Fruit fly (Drosophila melanogaster) whole organism, embryonic: ENCODE data around the gene CG46307.

Experiments
- ATbp ChIP-seq: fragments of 200-800 bp; sonication (Bioruptor generic); optimal IDR thresholded peaks from 2 replicates; lab custom pipeline; 2017; ENCODE audit warnings: missing biosample characterization, mild to moderate bottlenecking, missing genetic modification characterization, missing genetic modification reagents
- Awh ChIP-seq: fragments of 200-800 bp; sonication (Bioruptor generic); IDR thresholded peaks from 2 replicates; pipeline ENCODE4, ENCODE4 v1.3.6; 2022; ENCODE audit warnings: missing biosample characterization, missing genetic modification characterization
- C15 ChIP-seq: fragments of 200-800 bp; sonication (Bioruptor generic); IDR thresholded peaks from 3 replicates; pipeline ENCODE4 v1.3.6; 2022; ENCODE audit warnings: missing biosample characterization, missing genetic modification characterization
- CG10366 ChIP-seq: fragments of 200-800 bp; sonication (Bioruptor generic); IDR thresholded peaks from 2 replicates; pipeline ENCODE4 v1.3.6; 2022; ENCODE audit warnings: missing biosample characterization, missing genetic modification characterization
- CG12219 ChIP-seq: fragments of 200-800 bp; sonication (Bioruptor generic); optimal IDR thresholded peaks from 3 replicates; lab custom pipeline; 2018; ENCODE audit warnings: missing biosample characterization, mild to moderate bottlenecking, missing genetic modification characterization
- CG13775 ChIP-seq: fragments of 200-800 bp; sonication (Bioruptor generic); optimal IDR thresholded peaks from 3 replicates; lab custom pipeline; 2017; ENCODE audit warnings: missing biosample characterization, mild to moderate bottlenecking, missing genetic modification characterization
- CG14667 ChIP-seq: fragments of 200-800 bp; sonication (Bioruptor generic); IDR thresholded peaks from 2 replicates; pipeline ENCODE4 v1.3.6; 2022; ENCODE audit warnings: missing biosample characterization, missing genetic modification characterization
- CG15011 ChIP-seq: fragments of 200-800 bp; sonication (Bioruptor generic); optimal IDR thresholded peaks from 3 replicates; lab custom pipeline; 2018; ENCODE audit warnings: missing biosample characterization, mild to moderate bottlenecking, missing genetic modification characterization
- CG15479 ChIP-seq: fragments of 200-800 bp; sonication (Bioruptor generic); optimal IDR thresholded peaks from 3 replicates; lab custom pipeline; 2019; ENCODE audit warnings: missing biosample characterization, mild to moderate bottlenecking, missing genetic modification characterization, moderate library complexity
- CG17802 ChIP-seq: fragments of 200-800 bp; sonication (Bioruptor generic); optimal IDR thresholded peaks from 2 replicates; lab custom pipeline; 2018; ENCODE audit warnings: missing biosample characterization, mild to moderate bottlenecking, missing genetic modification characterization, moderate library complexity
- CG18262 ChIP-seq: fragments of 200-800 bp; optimal IDR thresholded peaks from 3 replicates; lab custom pipeline; 2019; ENCODE audit warnings: missing biosample characterization, mild to moderate bottlenecking, missing genetic modification characterization, moderate library complexity
- CG18476 ChIP-seq: fragments of 200-800 bp; sonication (Bioruptor generic); optimal IDR thresholded peaks from 2 replicates; lab custom pipeline; 2016; ENCODE audit warnings: missing biosample characterization, mild to moderate bottlenecking, missing genetic modification characterization
- CG31365 ChIP-seq: fragments of 200-800 bp; sonication (Bioruptor generic); optimal IDR thresholded peaks from 2 replicates; lab custom pipeline; 2018; ENCODE audit warnings: missing biosample characterization, mild to moderate bottlenecking, missing genetic modification characterization
- CG3163 ChIP-seq: fragments of 200-800 bp; sonication (Bioruptor generic); optimal IDR thresholded peaks from 3 replicates; lab custom pipeline; 2016; ENCODE audit warnings: missing biosample characterization, missing genetic modification characterization
- CG3726 ChIP-seq: fragments of 200-800 bp; sonication (Bioruptor generic); IDR thresholded peaks from 3 replicates; pipeline ENCODE4, ENCODE4 v1.3.6; 2022; ENCODE audit warnings: missing biosample characterization, missing genetic modification characterization
- CG3847 ChIP-seq: fragments of 200-800 bp; sonication (Bioruptor generic); IDR thresholded peaks from 2 replicates; pipeline ENCODE4 v1.3.6; 2022; ENCODE audit warnings: missing biosample characterization, missing genetic modification characterization
- CG5245 ChIP-seq: fragments of 200-800 bp; sonication (Bioruptor generic); optimal IDR thresholded peaks from 3 replicates; lab custom pipeline; 2016; ENCODE audit warnings: missing biosample characterization, missing genetic modification characterization
- CG5953 ChIP-seq: fragments of 200-800 bp; sonication (Bioruptor generic); IDR thresholded peaks from 2 replicates; pipeline ENCODE4 v1.3.6; 2022; ENCODE audit warnings: missing biosample characterization, missing genetic modification characterization
- CG6689 ChIP-seq: fragments of 200-800 bp; sonication (Bioruptor generic); IDR thresholded peaks from 2 replicates; pipeline ENCODE4 v1.3.6; 2022; ENCODE audit warnings: missing biosample characterization, missing genetic modification characterization
- CG9932 ChIP-seq: fragments of 200-800 bp; sonication (Bioruptor generic); IDR thresholded peaks from 2 replicates; pipeline ENCODE4 v1.3.6; 2022; ENCODE audit warnings: missing biosample characterization, missing genetic modification characterization
- CkIIα-i1 ChIP-seq: fragments of 200-800 bp; sonication (Bioruptor generic); IDR thresholded peaks from 2 replicates; pipeline ENCODE4 v1.3.6; 2022; ENCODE audit warnings: missing biosample characterization, missing genetic modification characterization
- Dip2 ChIP-seq: fragments of 200-800 bp; sonication (Bioruptor generic); IDR thresholded peaks from 2 replicates; pipeline ENCODE4 v1.3.6; 2022; ENCODE audit warnings: missing biosample characterization, missing genetic modification characterization
- Dp ChIP-seq: fragments of 200-800 bp; sonication (Bioruptor generic); optimal IDR thresholded peaks from 2 replicates; lab custom pipeline; 2018; ENCODE audit warnings: missing biosample characterization, mild to moderate bottlenecking, missing genetic modification characterization, moderate library complexity
- Eip74EF ChIP-seq, 2 experiments: fragments of 200-800 bp in 1 of 2; fragments of >200 bp in 1 of 2; sonication (Bioruptor generic) in 1 of 2; optimal IDR thresholded peaks; 2 replicates each; lab custom pipeline; 2017 to 2019; ENCODE audit warnings: missing biosample characterization in 2 of 2, missing genetic modification characterization in 2 of 2, mild to moderate bottlenecking in 1 of 2, moderate library complexity in 1 of 2
- Elba2 ChIP-seq: fragments of 200-800 bp; sonication (Bioruptor generic); optimal IDR thresholded peaks from 3 replicates; lab custom pipeline; 2016; ENCODE audit warnings: missing biosample characterization, missing genetic modification characterization
- Ets65A ChIP-seq: fragments of 200-800 bp; sonication (Bioruptor generic); peaks from one replicate; lab custom pipeline; 2016; ENCODE audit warnings: missing biosample characterization, missing genetic modification characterization
- Fer2 ChIP-seq: fragments of 200-800 bp; sonication (Bioruptor generic); optimal IDR thresholded peaks from 2 replicates; lab custom pipeline; 2018; ENCODE audit warnings: missing biosample characterization, mild to moderate bottlenecking, missing genetic modification characterization, moderate library complexity
- Hand ChIP-seq: fragments of 200-800 bp; sonication (Bioruptor generic); optimal IDR thresholded peaks from 2 replicates; lab custom pipeline; 2017; ENCODE audit warnings: mild to moderate bottlenecking, missing biosample characterization, missing genetic modification reagents, missing genetic modification characterization
- HmgZ ChIP-seq: fragments of 200-800 bp; sonication (Bioruptor generic); optimal IDR thresholded peaks from 2 replicates; lab custom pipeline; 2018; ENCODE audit warnings: missing biosample characterization, mild to moderate bottlenecking, missing genetic modification characterization
- Lpt ChIP-seq: fragments of >200 bp; optimal IDR thresholded peaks from 2 replicates; lab custom pipeline; 2018; ENCODE audit warnings: missing biosample characterization, missing genetic modification characterization
- MESR4 ChIP-seq: fragments of 200-800 bp; sonication (Bioruptor generic); optimal IDR thresholded peaks from 2 replicates; lab custom pipeline; 2018; ENCODE audit warnings: missing biosample characterization, mild to moderate bottlenecking, missing genetic modification characterization, moderate library complexity
- Med ChIP-seq: fragments of 200-800 bp; sonication (Bioruptor generic); peaks from one replicate; lab custom pipeline; 2016; ENCODE audit warnings: missing biosample characterization, missing genetic modification characterization, mild to moderate bottlenecking, inconsistent platforms, moderate library complexity
- Mes4 ChIP-seq: fragments of 200-800 bp; sonication (Bioruptor generic); optimal IDR thresholded peaks from 2 replicates; lab custom pipeline; 2016; ENCODE audit warnings: missing biosample characterization, missing genetic modification characterization
- Myb ChIP-seq: fragments of 200-800 bp; sonication (Bioruptor generic); optimal IDR thresholded peaks from 2 replicates; lab custom pipeline; 2016; ENCODE audit warnings: missing biosample characterization, missing genetic modification characterization
- NK7.1 ChIP-seq: fragments of 200-800 bp; sonication (Bioruptor generic); optimal IDR thresholded peaks from 3 replicates; lab custom pipeline; 2016; ENCODE audit warnings: missing biosample characterization, missing genetic modification characterization
- Side ChIP-seq: fragments of 200-800 bp; sonication (Bioruptor generic); optimal IDR thresholded peaks from 2 replicates; lab custom pipeline; 2016; ENCODE audit warnings: missing biosample characterization, missing genetic modification characterization
- Taf1 ChIP-seq: fragments of 200-800 bp; sonication (Bioruptor generic); IDR thresholded peaks from 2 replicates; pipeline ENCODE4 v1.3.6; 2022; ENCODE audit warnings: missing biosample characterization, missing genetic modification characterization
- Vsx1 ChIP-seq: fragments of 200-800 bp; sonication (Bioruptor generic); optimal IDR thresholded peaks from 2 replicates; lab custom pipeline; 2017; ENCODE audit warnings: missing biosample characterization, mild to moderate bottlenecking, missing genetic modification characterization, missing genetic modification reagents
- abd-A ChIP-seq: fragments of 200-800 bp; sonication (Bioruptor generic); optimal IDR thresholded peaks from 3 replicates; lab custom pipeline; 2019; ENCODE audit warnings: missing biosample characterization, mild to moderate bottlenecking, missing genetic modification characterization, moderate library complexity
- crol ChIP-seq: fragments of 200-800 bp; sonication (Bioruptor generic); IDR thresholded peaks from 2 replicates; pipeline ENCODE4 v1.3.6; 2022; ENCODE audit warnings: missing biosample characterization, missing genetic modification characterization
- danr ChIP-seq: fragments of 200-800 bp; sonication (Bioruptor generic); IDR thresholded peaks from 2 replicates; pipeline ENCODE4 v1.3.6; 2022; ENCODE audit warnings: missing biosample characterization, missing genetic modification characterization
- fd64A ChIP-seq: fragments of 200-800 bp; sonication (Bioruptor generic); optimal IDR thresholded peaks from 3 replicates; lab custom pipeline; 2018; ENCODE audit warnings: missing biosample characterization, mild to moderate bottlenecking, missing genetic modification characterization
- gem ChIP-seq: fragments of 200-800 bp; sonication (Bioruptor generic); optimal IDR thresholded peaks from 2 replicates; lab custom pipeline; 2019; ENCODE audit warnings: missing biosample characterization, mild to moderate bottlenecking, missing genetic modification characterization, moderate library complexity
- gsb ChIP-seq: fragments of 200-800 bp; sonication (Bioruptor generic); IDR thresholded peaks from 2 replicates; pipeline ENCODE4 v1.3.6; 2022; ENCODE audit warnings: missing biosample characterization, missing genetic modification characterization
- psq ChIP-seq: fragments of 200-800 bp; sonication (Bioruptor generic); optimal IDR thresholded peaks from 2 replicates; lab custom pipeline; 2017; ENCODE audit warnings: missing biosample characterization, missing genetic modification characterization
- sc ChIP-seq, 3 experiments: fragments of >200 bp in 2 of 3; fragments of 200-800 bp in 1 of 3; sonication (Bioruptor generic) in 1 of 3; optimal IDR thresholded peaks; 2 replicates in 2 of 3; 3 replicates in 1 of 3; lab custom pipeline; 2017; ENCODE audit warnings: mild to moderate bottlenecking in 1 of 3, missing biosample characterization in 1 of 3, missing genetic modification characterization in 1 of 3, missing genetic modification reagents in 1 of 3
- sqz ChIP-seq: fragments of 200-800 bp; sonication (Bioruptor generic); optimal IDR thresholded peaks from 3 replicates; lab custom pipeline; 2018; ENCODE audit warnings: missing biosample characterization, mild to moderate bottlenecking, missing genetic modification characterization
- tll ChIP-seq, 2 experiments: fragments of 200-800 bp in 1 of 2; fragments of >200 bp in 1 of 2; sonication (Bioruptor generic) in 1 of 2; optimal IDR thresholded peaks; 2 replicates each; lab custom pipeline; 2017 to 2019; ENCODE audit warnings: missing biosample characterization in 2 of 2, missing genetic modification characterization in 2 of 2, mild to moderate bottlenecking in 1 of 2, moderate library complexity in 1 of 2
- wor ChIP-seq: fragments of 200-800 bp; sonication (Bioruptor generic); IDR thresholded peaks from 2 replicates; pipeline ENCODE4 v1.3.6; 2022; ENCODE audit warnings: missing biosample characterization, missing genetic modification characterization
- zen2 ChIP-seq: fragments of 200-800 bp; sonication (Bioruptor generic); IDR thresholded peaks from 3 replicates; pipeline ENCODE4 v1.3.6; 2022; ENCODE audit warnings: missing biosample characterization, missing genetic modification characterization; ENCODE audit not compliant: partially characterized antibody

Gene CG46307

dm6 chr2L:21108759-21109282 lies 4.5 kb downstream of the CG46307 start:
- TF ChIP-seq Fer2 (tag; lab: Kevin White, UChicago) = no peak
- peak; percentile 54; the same call in 1 of the 2 replicates for TF ChIP-seq CG6689 (GFP tag; lab: Robert Waterston, UW)
- TF ChIP-seq wor (GFP tag; lab: Robert Waterston, UW) = no peak
- TF ChIP-seq Myb (GFP tag; lab: Kevin White, UChicago) = peak; percentile 16
- no peak for TF ChIP-seq zen2
- peak; percentile 75 for TF ChIP-seq CG18262 (tag; lab: Kevin White, UChicago)
- peak; percentile 48 for TF ChIP-seq Vsx1 (GFP tag; lab: Kevin White, UChicago)
- peak; percentile 67 for TF ChIP-seq CG13775 (GFP tag; lab: Kevin White, UChicago)
- no peak for TF ChIP-seq Lpt (GFP tag; lab: Kevin White, UChicago)
- TF ChIP-seq abd-A (tag; lab: Kevin White, UChicago) = no peak
- no peak for TF ChIP-seq CG5953 (GFP tag; lab: Robert Waterston, UW)
- no peak for TF ChIP-seq fd64A
- 0 out of 3 replicates have a peak, but pooled peaks have one; percentile 54 for TF ChIP-seq C15
- no peak for TF ChIP-seq NK7.1 (GFP tag; lab: Kevin White, UChicago)
- TF ChIP-seq danr (GFP tag; lab: Robert Waterston, UW) = no peak
- TF ChIP-seq HmgZ (tag; lab: Kevin White, UChicago) = no peak
- TF ChIP-seq gsb (GFP tag; lab: Robert Waterston, UW) = no peak
- TF ChIP-seq Ets65A (GFP tag; lab: Kevin White, UChicago) = peak; percentile 7
- TF ChIP-seq CG9932 (GFP tag; lab: Robert Waterston, UW) = no peak
- no peak for TF ChIP-seq CG3163 (GFP tag; lab: Kevin White, UChicago)
- TF ChIP-seq CG3726 (GFP tag; lab: Robert Waterston, UW) = no peak
- no peak for TF ChIP-seq psq (GFP tag; lab: Kevin White, UChicago)
- peak; percentile 43; the same call in 1 of the 2 replicates for TF ChIP-seq CG3847 (GFP tag; lab: Robert Waterston, UW)
- peak; percentile 31 for TF ChIP-seq sqz
- TF ChIP-seq CG14667 (GFP tag; lab: Robert Waterston, UW) = no peak
- TF ChIP-seq ATbp (GFP tag; lab: Kevin White, UChicago) = peak; percentile 34
- no peak for TF ChIP-seq CG31365 (tag; lab: Kevin White, UChicago)
- TF ChIP-seq Hand = no peak
- TF ChIP-seq sc (optimal IDR thresholded peaks at IDR 0.05; lab: Kevin White, UChicago) = no peak
- TF ChIP-seq sc (GFP tag; optimal IDR thresholded peaks at IDR 0.05; lab: Kevin White, UChicago) = peak; percentile 43
- no peak for TF ChIP-seq crol (GFP tag; lab: Robert Waterston, UW)
- TF ChIP-seq CkIIα-i1 (GFP tag; lab: Robert Waterston, UW) = no peak
- TF ChIP-seq CG18476 (GFP tag; lab: Kevin White, UChicago) = peak; percentile 64
- no peak for TF ChIP-seq Dp (GFP tag; lab: Kevin White, UChicago)
- TF ChIP-seq gem (tag; lab: Kevin White, UChicago) = peak; percentile 82
- peak; percentile 74 for TF ChIP-seq Med
- TF ChIP-seq CG15479 (GFP tag; lab: Kevin White, UChicago) = no peak
- TF ChIP-seq CG12219 (GFP tag; lab: Kevin White, UChicago) = peak; percentile 59
- TF ChIP-seq tll (GFP tag; optimal IDR thresholded peaks at IDR 0.05; lab: Kevin White, UChicago) = peak in 1 of 2 experiments; percentile 26
- TF ChIP-seq CG5245 = peak; percentile 48
- no peak for TF ChIP-seq CG17802 (tag; lab: Kevin White, UChicago)
- no peak for TF ChIP-seq Taf1 (GFP tag; lab: Robert Waterston, UW)
- peak; percentile 31 for TF ChIP-seq Mes4
- TF ChIP-seq Dip2 (GFP tag; lab: Robert Waterston, UW) = no peak
- TF ChIP-seq CG15011 (GFP tag; lab: Kevin White, UChicago) = no peak
- TF ChIP-seq Eip74EF (GFP tag; optimal IDR thresholded peaks at IDR 0.05; lab: Kevin White, UChicago) = peak in 1 of 2 experiments; percentile 73
- TF ChIP-seq Elba2 (GFP tag; lab: Kevin White, UChicago) = no peak
- peak; percentile 29; the same call in 1 of the 2 replicates for TF ChIP-seq Awh (GFP tag; lab: Robert Waterston, UW)
- TF ChIP-seq Side (GFP tag; lab: Kevin White, UChicago) = peak; percentile 40
- no peak for TF ChIP-seq MESR4 (GFP tag; lab: Kevin White, UChicago)
- peak; percentile 50; the same call in 1 of the 2 replicates for TF ChIP-seq CG10366
